Fruit fly (Drosophila melanogaster) S2 (cell line): ENCODE data around the gene Hk.

Source experiments
- CG8478 ChIP-seq: fragments of >200 bp; optimal IDR thresholded peaks from 2 replicates; lab custom pipeline; 2018
- CTCF ChIP-seq, 2 experiments: fragments of >200 bp; optimal IDR thresholded peaks; 2 replicates each; lab custom pipeline; 2018

The Hk gene

DNA sequence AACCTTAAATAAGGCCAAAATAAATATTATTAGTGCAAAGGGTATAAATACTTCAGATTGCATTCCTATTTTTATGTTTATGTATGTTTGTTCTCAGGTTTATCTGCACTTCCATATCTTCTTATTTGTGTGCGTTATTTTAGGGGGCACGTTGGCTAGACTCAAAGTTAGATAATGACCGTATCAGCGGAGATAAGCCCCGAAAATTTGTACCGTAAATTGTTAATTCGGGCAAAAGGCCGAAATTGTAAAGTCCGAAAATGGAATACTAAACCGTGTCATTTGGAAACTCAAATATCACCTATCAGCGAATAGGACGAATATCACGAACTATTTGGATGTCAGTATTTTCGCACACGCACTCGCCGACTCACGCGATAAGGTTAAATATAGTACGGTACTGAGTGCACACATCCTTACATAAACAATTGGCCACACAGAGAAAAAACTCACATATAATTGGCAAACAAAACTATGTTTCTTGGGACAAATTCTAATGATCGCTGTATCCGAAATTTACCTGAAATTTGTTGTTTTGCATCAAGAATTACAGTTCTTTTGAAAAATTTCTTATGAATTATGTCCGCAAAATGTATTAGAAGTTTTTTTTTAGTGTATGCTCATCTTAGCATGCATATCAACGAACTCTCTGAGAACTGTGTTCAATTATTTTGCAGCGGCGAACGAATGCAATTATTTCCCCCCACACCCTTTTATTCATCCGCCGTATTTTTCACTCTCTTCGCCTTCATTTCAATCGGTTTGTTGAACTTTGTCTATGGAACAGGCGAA, at the start of gene Hk:
Gene Hk (minus strand): TSS at position 321 of the 792 bp plus-strand sequence.
- TF ChIP-seq CTCF (optimal IDR thresholded peaks at IDR 0.05; lab: Kevin White, UChicago), result no peak
- TF ChIP-seq CG8478 (lab: Kevin White, UChicago), result no peak

DNA sequence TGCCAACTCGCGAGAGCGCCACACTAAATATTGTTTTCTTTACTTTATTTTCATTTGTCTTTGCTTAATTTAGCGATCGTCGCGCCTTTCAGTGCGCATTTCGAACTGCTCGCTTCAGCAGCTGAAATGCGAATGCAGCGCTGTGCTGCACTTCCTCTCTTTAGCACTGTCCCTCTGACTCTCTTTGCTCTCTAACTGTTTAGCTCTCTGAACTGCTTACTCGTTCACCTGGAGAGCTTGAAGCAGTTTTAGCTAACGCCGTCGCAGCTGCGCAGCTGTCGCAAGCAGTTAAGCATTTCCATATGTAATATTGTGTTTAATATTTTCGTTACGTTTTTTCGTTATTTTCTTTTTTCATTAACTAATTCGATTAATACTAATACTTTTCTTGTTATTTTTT, 45.7 kb upstream of the Hk start:
- TF ChIP-seq CG8478 (lab: Kevin White, UChicago), result no peak
- no peak for TF ChIP-seq CTCF (optimal IDR thresholded peaks at IDR 0.05; lab: Kevin White, UChicago)

DNA sequence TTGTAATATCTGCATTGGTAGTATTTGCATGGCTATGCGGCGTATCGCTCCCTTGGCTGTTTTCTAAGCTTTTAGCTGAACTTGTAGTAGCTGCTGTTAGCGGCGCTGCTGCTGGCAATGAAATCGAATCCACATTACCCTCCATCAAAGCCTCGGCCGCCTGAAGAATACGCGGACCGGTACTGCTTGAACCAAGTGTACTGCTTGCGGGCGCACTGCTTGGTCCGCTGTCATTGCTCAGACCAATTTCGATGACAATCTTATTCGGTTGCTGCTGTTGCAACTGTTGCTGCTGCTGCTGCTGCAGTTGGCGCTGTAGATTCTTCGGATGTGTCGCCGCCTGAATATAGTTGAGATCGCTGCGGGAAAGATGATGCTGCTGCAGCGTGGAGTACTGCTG, 44.7 kb upstream of the Hk start:
- TF ChIP-seq CG8478 (lab: Kevin White, UChicago), result no peak
- no peak for TF ChIP-seq CTCF (optimal IDR thresholded peaks at IDR 0.05; lab: Kevin White, UChicago)

DNA sequence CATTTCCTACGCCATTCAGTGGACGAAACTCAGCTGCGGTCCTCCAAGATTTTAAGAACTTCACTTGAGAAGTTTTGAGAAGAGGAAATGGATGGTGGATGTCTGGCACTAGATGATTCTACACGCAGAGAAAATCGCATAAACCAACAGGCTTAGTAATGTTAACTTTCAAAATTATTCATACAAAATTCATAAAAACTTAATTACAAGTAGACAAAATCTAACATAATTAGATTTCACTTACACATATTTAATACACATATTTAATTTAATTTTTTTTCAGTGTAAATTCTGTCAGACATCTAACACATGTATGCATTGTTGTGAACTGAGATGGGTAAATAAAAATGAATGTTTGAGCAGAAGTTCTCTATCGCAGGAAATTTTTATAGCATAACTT, 36.9 kb upstream of the Hk start:
- TF ChIP-seq CG8478 (lab: Kevin White, UChicago) (no peak), CTCF (optimal IDR thresholded peaks at IDR 0.05; lab: Kevin White, UChicago) (no peak)

DNA sequence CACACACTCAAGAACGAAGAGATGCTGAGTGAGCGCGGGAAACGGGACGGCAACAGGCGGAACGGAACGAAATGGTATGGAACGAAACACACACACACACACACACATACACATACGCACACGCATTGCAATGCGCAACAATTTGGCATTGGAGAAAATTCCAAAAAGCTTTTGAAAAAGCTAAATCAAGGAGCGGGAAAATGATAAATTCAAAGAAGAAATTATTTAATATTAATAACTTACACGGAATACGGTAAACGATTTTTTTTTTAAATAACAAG, 27.4 kb upstream of the Hk start:
- TF ChIP-seq CG8478 (lab: Kevin White, UChicago) (no peak), CTCF (optimal IDR thresholded peaks at IDR 0.05; lab: Kevin White, UChicago) (no peak)

DNA sequence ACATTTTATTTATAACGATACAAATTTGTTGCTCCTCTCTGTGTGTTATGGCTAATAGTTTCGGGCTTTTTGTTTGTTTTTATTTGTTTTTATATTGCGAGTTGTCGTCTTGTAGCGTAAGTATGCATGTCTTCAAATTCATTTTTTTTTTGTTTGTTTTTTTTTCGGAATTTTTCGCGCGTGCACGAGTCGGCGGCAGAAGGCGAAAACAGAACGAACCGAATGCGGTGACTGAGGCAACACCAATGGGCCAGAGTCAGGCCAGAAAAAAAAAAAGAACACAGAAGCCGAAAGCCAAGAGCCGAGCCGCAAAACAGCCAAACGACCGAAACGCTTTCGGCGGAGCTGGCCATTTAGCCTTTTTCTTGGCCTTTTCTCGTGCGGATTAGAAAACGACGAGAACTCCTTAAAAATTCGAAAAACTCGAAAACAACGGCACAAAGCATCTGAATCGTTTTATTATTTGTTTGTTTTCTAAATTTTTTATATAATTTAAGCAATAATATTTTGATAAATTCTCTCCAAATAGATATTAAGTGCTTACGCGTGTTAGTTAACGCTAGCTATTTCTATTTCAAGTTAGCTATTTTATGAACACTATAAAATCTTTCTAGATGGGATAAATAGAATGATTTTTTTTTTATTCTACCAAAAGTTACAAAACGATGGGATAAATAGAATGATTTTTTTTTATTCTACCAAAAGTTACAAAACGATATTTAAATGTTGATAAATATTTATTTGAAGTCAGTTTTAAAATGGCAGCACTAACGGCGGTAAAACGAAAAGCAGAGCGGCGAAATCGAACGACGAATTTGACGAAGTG, 26.9 kb upstream of the Hk start:
- TF ChIP-seq CG8478 (lab: Kevin White, UChicago) (no peak), CTCF (optimal IDR thresholded peaks at IDR 0.05; lab: Kevin White, UChicago) (no peak)

DNA sequence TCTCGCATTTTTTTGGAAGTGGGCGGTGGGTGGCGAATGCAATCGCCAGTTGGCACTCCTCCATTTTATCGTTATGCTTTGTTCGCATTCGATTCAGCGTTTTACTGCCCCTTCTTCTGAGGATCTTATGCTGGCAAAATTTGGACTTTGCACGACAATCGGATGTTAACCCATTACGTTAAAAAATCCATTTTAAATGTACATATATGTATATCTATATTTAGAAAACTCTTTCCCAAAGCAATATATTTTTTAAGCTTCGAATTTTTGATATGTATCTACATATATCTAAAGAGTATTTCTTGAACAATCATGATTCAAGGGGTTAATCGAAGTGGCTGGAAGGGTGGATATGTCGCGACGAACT, 2.7 kb upstream of the Hk start:
- no peak for TF ChIP-seq CTCF (optimal IDR thresholded peaks at IDR 0.05; lab: Kevin White, UChicago)
- TF ChIP-seq CG8478 (lab: Kevin White, UChicago), result no peak

DNA sequence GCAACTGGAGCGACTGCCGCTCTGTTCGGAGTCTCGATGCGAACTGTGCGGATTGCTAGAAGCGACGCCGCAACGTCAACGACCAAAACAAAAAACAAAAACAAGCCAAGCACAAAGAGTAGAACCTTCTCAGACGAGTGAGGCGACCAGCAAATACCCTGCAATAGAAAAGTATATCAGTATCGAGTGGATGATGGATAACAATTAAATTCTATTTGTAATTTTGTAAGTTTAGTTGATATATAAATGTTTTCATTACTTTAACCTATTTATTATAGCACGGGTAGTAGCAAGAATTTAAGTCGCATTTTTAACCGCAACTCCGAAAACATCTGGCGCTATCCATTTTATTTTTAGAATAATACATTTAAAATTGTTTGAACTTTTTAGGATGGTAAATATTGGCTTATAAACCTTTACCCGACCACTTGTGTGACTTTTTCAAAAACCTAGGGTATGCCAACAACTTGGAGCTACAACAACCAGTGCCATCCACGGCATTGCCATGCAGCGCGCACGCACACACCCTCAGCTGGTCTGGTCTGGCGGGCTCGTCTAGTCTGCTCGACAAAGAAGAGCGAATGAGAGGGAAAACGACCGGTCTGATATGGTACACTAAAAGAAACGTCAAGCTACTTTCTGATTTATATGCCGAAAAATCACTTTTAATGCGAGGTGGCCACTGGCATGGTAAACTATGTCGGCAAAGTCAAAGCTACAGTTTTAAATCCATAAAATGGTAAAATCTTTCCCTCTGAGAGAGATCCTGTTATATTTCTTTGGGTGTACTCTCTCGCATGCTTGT, 2.1 kb upstream of the Hk start, which contains the start of gene CG12643:
Gene CG12643 (minus strand): TSS at position 51 of the 805 bp plus-strand sequence.
- no peak for TF ChIP-seq CG8478 (lab: Kevin White, UChicago)

DNA sequence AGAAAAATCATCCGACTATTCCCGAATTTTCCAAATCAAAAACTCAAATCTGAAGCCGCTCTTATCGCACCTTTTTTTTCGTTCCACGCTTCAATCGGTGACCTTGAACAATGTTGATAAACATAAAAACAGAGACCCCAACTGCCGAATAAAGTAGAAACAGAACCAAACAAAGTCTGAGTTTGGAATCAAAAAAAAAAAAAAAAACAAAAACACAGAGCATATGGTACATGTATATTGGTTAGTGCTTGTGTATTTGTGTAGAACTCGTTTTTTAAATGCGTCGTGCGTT, 618 bp upstream of the Hk start:
- TF ChIP-seq CG8478 (lab: Kevin White, UChicago) (no peak), CTCF (optimal IDR thresholded peaks at IDR 0.05; lab: Kevin White, UChicago) (no peak)

DNA sequence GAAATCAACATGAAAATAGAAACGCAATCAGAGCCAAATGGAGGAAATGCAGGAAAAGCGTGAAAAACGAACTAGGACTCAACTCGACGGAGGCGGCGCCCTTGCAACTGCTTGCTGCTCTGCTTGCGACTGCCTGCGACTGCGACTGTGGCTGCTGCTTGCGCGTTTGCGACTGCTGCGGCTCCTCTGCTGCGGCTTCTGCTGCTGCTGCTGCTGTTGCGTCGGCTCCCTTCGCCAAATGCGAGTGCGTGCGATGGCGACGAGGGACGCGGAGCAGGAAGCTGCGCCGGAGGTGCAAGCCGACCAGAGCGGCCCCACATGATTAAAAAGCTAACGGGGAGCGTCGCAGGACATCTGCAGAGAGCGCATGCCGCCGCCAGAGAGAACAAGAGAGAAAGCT, 2.1 kb downstream of the Hk start:
- TF ChIP-seq CTCF (optimal IDR thresholded peaks at IDR 0.05; lab: Kevin White, UChicago) (no peak), CG8478 (lab: Kevin White, UChicago) (no peak)

DNA sequence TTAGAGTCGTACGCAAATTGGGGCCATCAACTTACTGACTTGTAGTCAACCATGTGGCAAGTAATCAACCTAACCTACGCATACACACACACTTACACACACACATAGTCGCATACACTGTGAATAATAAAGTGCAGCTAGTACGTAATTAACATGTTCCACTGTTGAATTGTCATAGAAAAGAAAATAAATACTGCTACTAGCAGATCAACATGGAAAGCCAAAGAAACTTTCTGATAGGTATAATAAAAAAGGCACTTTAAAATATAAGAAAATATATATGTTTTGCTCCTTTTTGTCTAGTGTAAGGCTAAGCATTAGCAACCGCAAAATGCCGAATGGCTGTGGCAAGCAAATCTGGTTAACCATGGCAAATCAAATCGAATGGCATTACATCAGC, 3.8 kb downstream of the Hk start:
- no peak for TF ChIP-seq CTCF (optimal IDR thresholded peaks at IDR 0.05; lab: Kevin White, UChicago)
- no peak for TF ChIP-seq CG8478 (lab: Kevin White, UChicago)

DNA sequence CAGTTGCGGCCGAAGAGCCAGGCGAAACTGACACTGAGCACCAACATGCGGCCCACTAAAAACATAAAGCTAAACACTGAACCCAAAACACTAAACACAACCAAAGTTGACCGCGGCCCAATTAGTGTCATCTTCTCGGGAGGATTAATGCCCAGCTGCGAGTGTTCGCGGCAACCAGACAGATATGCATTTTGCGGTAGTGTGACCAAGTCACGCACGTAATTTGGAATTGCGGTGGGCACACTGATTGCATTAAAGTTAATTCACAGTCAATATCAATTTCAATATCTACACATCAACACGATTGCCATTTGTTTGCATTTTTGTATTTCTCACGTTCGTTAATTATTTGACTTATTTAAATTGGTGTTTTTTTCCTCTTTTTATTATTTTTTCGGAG, 7.1 kb downstream of the Hk start:
- TF ChIP-seq CG8478 (lab: Kevin White, UChicago) (no peak), CTCF (optimal IDR thresholded peaks at IDR 0.05; lab: Kevin White, UChicago) (no peak)

DNA sequence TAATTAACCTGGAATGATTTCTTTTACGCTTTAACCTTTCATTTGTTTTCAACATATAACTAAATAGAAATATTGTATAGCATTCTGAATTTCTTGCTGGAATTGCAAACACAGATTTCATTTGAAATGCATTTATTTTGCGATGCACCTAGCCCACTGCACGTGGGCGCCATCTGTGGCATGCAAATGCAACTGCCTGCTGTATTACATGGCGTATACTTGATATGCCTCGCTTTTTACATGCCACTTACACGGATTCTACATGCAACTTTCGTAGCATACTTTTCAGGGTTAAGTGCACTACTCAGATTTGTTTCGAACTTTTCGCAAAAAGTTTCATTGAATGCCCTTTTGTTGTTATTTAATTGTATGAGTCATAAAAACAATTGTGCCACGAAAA, 10.5 kb downstream of the Hk start:
- TF ChIP-seq CTCF (optimal IDR thresholded peaks at IDR 0.05; lab: Kevin White, UChicago), result peak; percentile 66 to 71
- no peak for TF ChIP-seq CG8478 (lab: Kevin White, UChicago)

DNA sequence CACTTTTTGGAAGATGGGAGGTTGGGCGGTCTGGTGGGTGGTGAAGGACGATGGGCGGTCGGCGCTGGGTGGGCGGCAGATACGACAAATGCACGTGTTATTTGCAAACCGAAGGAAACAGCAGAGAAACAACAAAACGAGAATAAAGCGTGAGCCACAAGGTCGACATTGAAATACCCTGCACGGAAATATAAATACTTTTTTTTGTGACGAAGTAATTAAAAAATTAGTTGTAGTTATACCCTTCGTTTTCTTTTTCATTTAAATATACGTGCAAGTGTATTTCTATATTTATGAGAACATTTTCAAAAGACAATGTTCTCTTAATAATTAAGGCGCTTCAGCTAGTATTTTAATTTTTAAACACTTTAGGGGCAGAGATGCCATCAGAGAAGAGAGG, 12.6 kb downstream of the Hk start:
- TF ChIP-seq CTCF (optimal IDR thresholded peaks at IDR 0.05; lab: Kevin White, UChicago) (no peak), CG8478 (lab: Kevin White, UChicago) (no peak)

DNA sequence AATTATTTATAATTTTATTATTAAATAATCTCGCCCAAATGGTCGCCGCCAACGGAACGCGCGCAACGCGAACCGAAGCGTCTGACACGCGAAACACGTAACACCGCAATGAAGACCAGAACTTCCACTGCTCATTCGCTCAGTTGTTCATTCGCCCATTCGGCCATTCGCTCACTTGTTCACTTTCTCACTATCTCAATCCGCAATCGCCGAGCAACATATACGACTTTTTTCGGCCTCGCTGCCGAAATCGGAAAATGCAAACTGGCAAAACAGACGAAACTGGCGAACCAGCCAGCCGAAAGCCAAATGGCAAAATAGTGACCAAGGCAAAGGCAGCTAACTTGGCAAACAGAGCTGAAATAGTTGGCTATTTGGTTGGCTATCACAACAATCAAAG, 13.3 kb downstream of the Hk start:
- no peak for TF ChIP-seq CTCF (optimal IDR thresholded peaks at IDR 0.05; lab: Kevin White, UChicago)
- TF ChIP-seq CG8478 (lab: Kevin White, UChicago), result no peak
